Worm (Caenorhabditis elegans) whole organism, young adult: ENCODE results near the gene col-85.

Experiments used
- B0261.1 ChIP-seq: sonication (generic microtip); optimal IDR thresholded peaks from 2 replicates; lab custom pipeline; 2016; ENCODE audit warnings: mild to moderate bottlenecking, missing genetic modification characterization, moderate library complexity, missing compliant biosample characterization
- D2030.7 ChIP-seq: fragments of 200-800 bp; sonication (Bioruptor generic); IDR thresholded peaks from 2 replicates; pipeline ENCODE4 v1.3.6; 2022; ENCODE audit warnings: missing genetic modification reagents, missing genetic modification characterization, missing compliant biosample characterization
- F23B12.7 ChIP-seq: sonication (generic microtip); optimal IDR thresholded peaks from 2 replicates; lab custom pipeline; 2017; ENCODE audit warnings: missing genetic modification characterization, mild to moderate bottlenecking, missing compliant biosample characterization, antibody characterized with exemption, moderate library complexity; ENCODE audit not compliant: insufficient read depth
- F37B4.10 ChIP-seq: fragments of 200-800 bp; sonication (Bioruptor generic); IDR thresholded peaks from 2 replicates; pipeline ENCODE4 v1.3.6; 2022; ENCODE audit warnings: missing genetic modification characterization, missing compliant biosample characterization
- F49E8.2 ChIP-seq: sonication (generic microtip); optimal IDR thresholded peaks from 3 replicates; lab custom pipeline; 2017; ENCODE audit warnings: missing genetic modification characterization, mild to moderate bottlenecking, missing compliant biosample characterization, antibody characterized with exemption, moderate library complexity; ENCODE audit not compliant: insufficient read depth
- F52B5.7 ChIP-seq: sonication (generic microtip); optimal IDR thresholded peaks from 2 replicates; lab custom pipeline; 2016; ENCODE audit warnings: mild to moderate bottlenecking, missing genetic modification characterization, missing compliant biosample characterization
- Y56A3A.18 ChIP-seq: fragments of 200-800 bp; sonication (Bioruptor generic); IDR thresholded peaks from 2 replicates; pipeline ENCODE4 v1.3.6; 2022; ENCODE audit warnings: missing genetic modification reagents, missing genetic modification characterization, missing compliant biosample characterization
- Y67H2A.10 ChIP-seq: fragments of 200-800 bp; sonication (Bioruptor generic); conservative IDR thresholded peaks from 2 replicates; pipeline ENCODE4 v1.3.6; 2022; ENCODE audit warnings: missing genetic modification reagents, missing genetic modification characterization, missing compliant biosample characterization
- Y79H2A.3 ChIP-seq: fragments of 200-800 bp; sonication (Bioruptor generic); conservative IDR thresholded peaks from 2 replicates; pipeline ENCODE4 v1.3.6; 2022; ENCODE audit warnings: missing genetic modification reagents, missing genetic modification characterization, missing compliant biosample characterization
- aptf-3 ChIP-seq: fragments of 200-800 bp; sonication (Bioruptor generic); IDR thresholded peaks from 2 replicates; pipeline ENCODE4 v1.3.6; 2022; ENCODE audit warnings: missing genetic modification characterization, missing compliant biosample characterization
- atf-7 ChIP-seq: sonication (generic microtip); optimal IDR thresholded peaks from 2 replicates; lab custom pipeline; 2017; ENCODE audit warnings: mild to moderate bottlenecking, missing genetic modification characterization, missing compliant biosample characterization
- athp-1 ChIP-seq: sonication (generic microtip); optimal IDR thresholded peaks from 2 replicates; lab custom pipeline; 2017; ENCODE audit warnings: mild to moderate bottlenecking, missing genetic modification characterization, missing compliant biosample characterization
- bed-1 ChIP-seq: fragments of 200-800 bp; sonication (Bioruptor generic); IDR thresholded peaks from 2 replicates; pipeline ENCODE4 v1.3.6; 2022; ENCODE audit warnings: missing genetic modification reagents, missing genetic modification characterization, missing compliant biosample characterization
- bed-2 ChIP-seq: fragments of 200-800 bp; sonication (Bioruptor generic); IDR thresholded peaks from 2 replicates; pipeline ENCODE4 v1.3.6; 2022; ENCODE audit warnings: missing genetic modification reagents, missing genetic modification characterization, missing compliant biosample characterization
- ceh-58 ChIP-seq: fragments of 200-800 bp; sonication (Bioruptor generic); IDR thresholded peaks from 2 replicates; pipeline ENCODE4 v1.3.6; 2022; ENCODE audit warnings: missing genetic modification characterization, missing compliant biosample characterization
- ceh-79 ChIP-seq: sonication (generic microtip); optimal IDR thresholded peaks from 2 replicates; lab custom pipeline; 2017; ENCODE audit warnings: mild to moderate bottlenecking, missing genetic modification characterization, missing compliant biosample characterization
- dox-1 ChIP-seq: fragments of 200-800 bp; sonication (Bioruptor generic); IDR thresholded peaks from 2 replicates; pipeline ENCODE4 v1.3.6; 2022; ENCODE audit warnings: missing genetic modification reagents, missing genetic modification characterization, missing compliant biosample characterization
- fkh-3 ChIP-seq: sonication (generic microtip); optimal IDR thresholded peaks from 2 replicates; lab custom pipeline; 2016; ENCODE audit warnings: mild to moderate bottlenecking, missing genetic modification characterization, missing compliant biosample characterization
- hlh-12 ChIP-seq: sonication (generic microtip); optimal IDR thresholded peaks from 2 replicates; lab custom pipeline; 2016; ENCODE audit warnings: missing genetic modification characterization, missing compliant biosample characterization
- hmg-1.2 ChIP-seq: fragments of 200-800 bp; sonication (Bioruptor generic); IDR thresholded peaks from 2 replicates; pipeline ENCODE4 v1.3.6; 2022; ENCODE audit warnings: missing genetic modification reagents, missing genetic modification characterization, missing compliant biosample characterization
- hmg-20 ChIP-seq: fragments of 200-800 bp; sonication (Bioruptor generic); IDR thresholded peaks from 2 replicates; pipeline ENCODE4 v1.3.6; 2022; ENCODE audit warnings: missing genetic modification reagents, missing genetic modification characterization, missing compliant biosample characterization
- hrde-1 ChIP-seq: sonication (generic microtip); optimal IDR thresholded peaks from 2 replicates; lab custom pipeline; 2016; ENCODE audit warnings: missing genetic modification characterization, mild to moderate bottlenecking, missing compliant biosample characterization, moderate library complexity, missing genotype, missing genetic modification reagents, borderline replicate concordance
- let-526 ChIP-seq: fragments of 200-800 bp; sonication (Bioruptor generic); IDR thresholded peaks from 2 replicates; pipeline ENCODE4 v1.3.6; 2022; ENCODE audit warnings: missing genetic modification reagents, missing genetic modification characterization, missing compliant biosample characterization
- lin-35 ChIP-seq, 3 experiments: fragments of 150-350 bp in 2 of 3; sonication (generic microtip) in 1 of 3; optimal IDR thresholded peaks; 2 replicates each; lab custom pipeline; 2014 to 2018; ENCODE audit warnings: missing biosample characterization in 3 of 3, missing genetic modification characterization in 3 of 3, missing genetic modification reagents in 3 of 3
- madf-6 ChIP-seq: fragments of 200-800 bp; sonication (Bioruptor generic); IDR thresholded peaks from 2 replicates; pipeline ENCODE4 v1.3.6; 2022; ENCODE audit warnings: missing genetic modification reagents, missing genetic modification characterization, missing compliant biosample characterization
- mcd-1 ChIP-seq: fragments of 200-800 bp; sonication (Bioruptor generic); IDR thresholded peaks from 2 replicates; pipeline ENCODE4 v1.3.6; 2022; ENCODE audit warnings: missing genetic modification reagents, missing genetic modification characterization, missing compliant biosample characterization
- mel-28 ChIP-seq: sonication (generic microtip); optimal IDR thresholded peaks from 2 replicates; lab custom pipeline; 2016; ENCODE audit warnings: borderline replicate concordance, mild to moderate bottlenecking, missing genetic modification characterization, missing compliant biosample characterization
- mxl-1 ChIP-seq: sonication (generic microtip); optimal IDR thresholded peaks from 2 replicates; lab custom pipeline; 2016; ENCODE audit warnings: missing genetic modification characterization, missing compliant biosample characterization
- nhr-80 ChIP-seq: sonication (generic microtip); optimal IDR thresholded peaks from 2 replicates; lab custom pipeline; 2016; ENCODE audit warnings: missing genetic modification characterization, missing compliant biosample characterization
- rpc-1 ChIP-seq, 2 experiments: fragments of 150-350 bp in 1 of 2; sonication (generic microtip) in 1 of 2; optimal IDR thresholded peaks; 2 replicates each; lab custom pipeline; 2014 to 2018; ENCODE audit warnings: missing biosample characterization in 1 of 2, missing genetic modification characterization in 1 of 2, missing genetic modification reagents in 1 of 2, missing genotype in 1 of 2
- unc-62 ChIP-seq: fragments of 150-350 bp; optimal IDR thresholded peaks from 2 replicates; lab custom pipeline; 2014; ENCODE audit warnings: missing biosample characterization, missing genetic modification reagents, missing genetic modification characterization
- zim-3 ChIP-seq: sonication (generic microtip); optimal IDR thresholded peaks from 2 replicates; lab custom pipeline; 2017; ENCODE audit warnings: mild to moderate bottlenecking, missing genetic modification characterization, moderate library complexity, missing compliant biosample characterization

Gene col-85

ce11 chrII:12482622-12483021 lies 12.3 kb downstream of the col-85 start, which contains the start of gene fbxb-102 (continued):
- no peak for TF ChIP-seq B0261.1 (tag; lab: Kevin White, UChicago)
- TF ChIP-seq F23B12.7 (tag; lab: Kevin White, UChicago): no peak
- no peak for TF ChIP-seq mxl-1 (tag; lab: Kevin White, UChicago)
- TF ChIP-seq athp-1 (tag; lab: Kevin White, UChicago): no peak

ce11 chrII:12481645-12482044 lies 13.2 kb downstream of the col-85 start:
- TF ChIP-seq let-526 (no peak), bed-1 (GFP tag; lab: Robert Waterston, UW) (no peak), F52B5.7 (tag; lab: Kevin White, UChicago) (no peak), F37B4.10 (no peak), D2030.7 (GFP tag; lab: Robert Waterston, UW) (no peak), bed-2 (GFP tag; lab: Robert Waterston, UW) (no peak), unc-62 (GFP tag; lab: Kevin White, UChicago) (no peak), mcd-1 (GFP tag; lab: Robert Waterston, UW) (no peak), lin-35 (GFP tag; optimal IDR thresholded peaks at IDR 0.05; lab: Kevin White, UChicago) (no peak), ceh-58 (no peak), Y79H2A.3 (GFP tag; lab: Robert Waterston, UW) (no peak), fkh-3 (no peak), aptf-3 (GFP tag; lab: Robert Waterston, UW) (no peak), rpc-1 (optimal IDR thresholded peaks at IDR 0.05; lab: Kevin White, UChicago) (no peak), rpc-1 (tag; optimal IDR thresholded peaks at IDR 0.05; lab: Kevin White, UChicago) (no peak), Y67H2A.10 (GFP tag; lab: Robert Waterston, UW) (no peak), hlh-12 (tag; lab: Kevin White, UChicago) (no peak), atf-7 (no peak), hmg-20 (GFP tag; lab: Robert Waterston, UW) (no peak), F49E8.2 (tag; lab: Kevin White, UChicago) (no peak), mel-28 (tag; lab: Kevin White, UChicago) (no peak)

ce11 chrII:12480811-12481210 lies 14.1 kb downstream of the col-85 start, which contains the start of gene arrd-9:
Gene arrd-9, minus strand, starts transcription at chrII:12480911.
- TF ChIP-seq madf-6 (GFP tag; lab: Robert Waterston, UW) (no peak), Y56A3A.18 (GFP tag; lab: Robert Waterston, UW) (no peak), ceh-79 (tag; lab: Kevin White, UChicago) (no peak), nhr-80 (tag; lab: Kevin White, UChicago) (no peak)
- TF ChIP-seq, all 124 proteins: peak for 0

ce11 chrII:12473406-12473805 lies 21.5 kb downstream of the col-85 start, which contains the start of gene srg-17:
Gene srg-17, plus strand, starts transcription at chrII:12473706.
- TF ChIP-seq mxl-1 (tag; lab: Kevin White, UChicago): no peak
- no peak for TF ChIP-seq zim-3
- TF ChIP-seq hmg-1.2 (GFP tag; lab: Robert Waterston, UW): no peak
- no peak for TF ChIP-seq hrde-1 (tag; lab: Kevin White, UChicago)
- no peak for TF ChIP-seq dox-1
